Worm (Caenorhabditis elegans): ENCODE data around the gene Y38C1AA.1.

ce11 chrIV:218252-218651 is 10.3 kb downstream of the Y38C1AA.1 start, which contains the start of gene prdx-6:
- TF ChIP-seq elt-1 (tag; optimal IDR thresholded peaks at IDR 0.05; ENCODE audit: borderline replicate concordance, insufficient read depth) (no peak), nhr-237 (tag; optimal IDR thresholded peaks at IDR 0.05) (no peak), lin-32 (GFP tag; optimal IDR thresholded peaks at IDR 0.05) (no peak), nhr-76 (tag; optimal IDR thresholded peaks at IDR 0.05) (no peak), hlh-1 (tag; optimal IDR thresholded peaks at IDR 0.05) (no peak), unc-62 (GFP tag; optimal IDR thresholded peaks at IDR 0.05) (no peak), ces-1 (GFP tag; optimal IDR thresholded peaks at IDR 0.05) (no peak), pha-4 (tag; optimal IDR thresholded peaks at IDR 0.05) (no peak), unc-39 (tag; optimal IDR thresholded peaks at IDR 0.05) (no peak)
